Worm (Caenorhabditis elegans) whole organism, young adult: ENCODE measurements around the gene Y45F10B.13.

ENCODE experiments used
- T07F8.4 ChIP-seq: sonication (generic microtip); optimal IDR thresholded peaks from 2 replicates; lab custom pipeline; 2016; ENCODE audit warnings: mild to moderate bottlenecking, missing genetic modification characterization, moderate library complexity, missing compliant biosample characterization
- Y67H2A.10 ChIP-seq: fragments of 200-800 bp; sonication (Bioruptor generic); conservative IDR thresholded peaks from 2 replicates; pipeline ENCODE4 v1.3.6; 2022; ENCODE audit warnings: missing genetic modification reagents, missing genetic modification characterization, missing compliant biosample characterization
- nfya-1 ChIP-seq: sonication (generic microtip); optimal IDR thresholded peaks from 2 replicates; lab custom pipeline; 2017; ENCODE audit warnings: antibody characterized with exemption, missing compliant biosample characterization, missing genetic modification characterization, borderline replicate concordance; ENCODE audit not compliant: insufficient read depth
- nhr-120 ChIP-seq: fragments of 200-800 bp; sonication (Bioruptor generic); IDR thresholded peaks from 2 replicates; pipeline ENCODE4 v1.3.6; 2022; ENCODE audit warnings: missing genetic modification characterization, missing compliant biosample characterization
- rcor-1 ChIP-seq: fragments of 200-800 bp; sonication (Bioruptor generic); IDR thresholded peaks from 2 replicates; pipeline ENCODE4 v1.3.6; 2022; ENCODE audit warnings: missing genetic modification reagents, missing genetic modification characterization, missing compliant biosample characterization
- rec-8 ChIP-seq, 2 experiments: sonication (generic microtip); optimal IDR thresholded peaks; 2 replicates each; lab custom pipeline; 2016; ENCODE audit warnings: mild to moderate bottlenecking in 2 of 2, missing genetic modification characterization in 2 of 2, missing genetic modification reagents in 2 of 2, missing genotype in 2 of 2, missing biosample characterization in 1 of 2, missing compliant biosample characterization in 1 of 2, moderate library complexity in 1 of 2
- sea-2 ChIP-seq: fragments of 200-800 bp; sonication (Bioruptor generic); IDR thresholded peaks from 2 replicates; pipeline ENCODE4 v1.3.6; 2022; ENCODE audit warnings: missing genetic modification characterization, missing compliant biosample characterization
- tbp1 ChIP-seq: fragments of 200-800 bp; sonication (Bioruptor generic); optimal IDR thresholded peaks from 2 replicates; lab custom pipeline; 2018; ENCODE audit warnings: mild to moderate bottlenecking, missing genetic modification characterization, missing compliant biosample characterization

DNA sequence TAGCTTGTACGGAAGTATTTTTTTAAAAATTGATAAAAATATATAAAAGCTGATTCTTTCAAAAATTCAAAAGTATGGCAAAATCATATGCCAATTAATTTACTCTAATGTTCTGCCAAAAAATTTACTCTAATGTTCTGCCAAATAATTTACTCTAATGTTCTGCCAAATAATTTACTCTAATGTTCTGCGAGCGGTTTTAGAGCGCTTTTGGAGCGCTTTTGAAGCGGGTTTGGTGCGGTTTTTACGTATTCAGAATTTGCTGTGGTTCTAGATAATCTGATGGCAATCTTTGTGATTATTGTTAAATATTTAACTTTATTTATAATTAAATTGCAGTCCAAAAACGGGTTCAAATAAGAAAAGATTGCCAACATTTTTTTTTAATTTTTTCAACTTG is 12.2 kb downstream of the Y45F10B.13 start:
- TF ChIP-seq tbp1 (GFP tag; lab: Kevin White, UChicago) = no peak
- no peak for TF ChIP-seq Y67H2A.10 (GFP tag; lab: Robert Waterston, UW)
- TF ChIP-seq nhr-120 (GFP tag; lab: Robert Waterston, UW) = no peak
- TF ChIP-seq rec-8 (tag; optimal IDR thresholded peaks at IDR 0.05; lab: Kevin White, UChicago) = peak in 1 of 2 experiments; percentile 12
- TF ChIP-seq nfya-1 (tag; lab: Kevin White, UChicago) = no peak
- TF ChIP-seq rcor-1 (GFP tag; lab: Robert Waterston, UW) = no peak
- no peak for TF ChIP-seq T07F8.4 (tag; lab: Kevin White, UChicago)
- TF ChIP-seq sea-2 = no peak
